Worm (Caenorhabditis elegans): Measurements from ENCODE around the gene npp-8.
"Not testable (repeated sequence)": the region's sequence is repeated elsewhere in the genome, so short reads cannot be mapped to it uniquely, and the experiment has no call there.

The npp-8 gene

DNA sequence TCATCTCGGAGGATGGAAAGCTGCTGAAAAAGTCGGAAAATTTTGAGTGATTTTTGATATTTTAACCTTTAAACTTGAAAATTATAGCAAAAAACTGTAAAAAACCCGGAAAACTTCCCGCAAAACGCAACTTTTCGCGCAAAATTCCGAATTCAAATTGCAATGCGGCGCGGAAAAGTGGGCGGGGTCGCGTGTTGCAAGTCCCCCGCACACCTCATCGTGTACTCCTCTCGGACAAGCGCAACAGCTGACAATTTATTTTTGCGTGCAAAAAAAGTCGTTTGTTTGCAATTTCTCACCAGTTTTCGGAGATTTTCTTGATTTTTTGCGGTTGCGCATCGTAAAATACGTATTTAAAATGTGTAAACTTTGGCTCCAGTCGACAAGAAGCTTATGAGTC lies at the start of gene npp-8:
Gene npp-8 (minus strand): TSS at position 23 of the 400 bp plus-strand sequence.
- TF ChIP-seq unc-62 (GFP tag; optimal IDR thresholded peaks at IDR 0.05) = no peak

DNA sequence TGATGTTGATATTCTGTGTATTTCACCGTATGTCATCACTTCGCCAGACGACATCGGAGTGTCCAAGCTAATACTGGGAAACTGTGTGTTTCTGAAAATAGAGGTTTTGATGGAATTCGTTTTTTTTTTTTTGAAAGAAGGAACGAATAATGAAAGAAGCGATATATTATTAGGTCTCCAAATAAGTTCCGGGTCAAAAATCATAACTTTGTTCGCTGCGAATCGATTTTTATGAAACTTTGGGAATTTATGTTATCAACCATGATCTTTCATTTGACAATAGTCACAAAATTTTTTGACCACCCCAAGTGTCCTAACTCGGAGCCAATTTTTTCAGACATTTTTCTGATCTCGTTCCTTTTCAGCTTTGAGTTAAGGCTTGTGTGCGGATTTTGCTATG lies 49.6 kb upstream of the npp-8 start, which contains the start of gene nhr-274:
Gene nhr-274 (minus strand): TSS at position 101 of the 400 bp plus-strand sequence.
- TF ChIP-seq unc-62 (GFP tag; optimal IDR thresholded peaks at IDR 0.05) = not testable (repeated sequence)

DNA sequence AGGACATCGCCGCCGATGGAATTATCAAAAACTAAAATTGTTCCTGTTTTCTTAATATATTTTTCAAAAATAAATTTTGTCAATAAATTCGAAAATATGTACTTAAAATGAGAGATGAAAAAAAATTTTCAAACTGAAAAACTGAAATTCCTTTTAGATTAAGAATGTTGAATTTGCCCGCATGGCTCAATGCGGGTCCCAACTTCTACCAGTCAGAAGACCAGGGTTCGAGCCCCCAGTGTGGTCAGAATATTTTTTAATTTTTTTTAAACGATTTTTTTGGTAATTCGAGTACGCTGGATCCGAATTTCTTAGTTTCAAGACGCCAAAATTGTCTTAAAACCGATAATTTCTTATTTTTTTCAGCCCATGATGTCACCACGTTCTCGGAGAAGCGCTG lies 41.7 kb upstream of the npp-8 start:
- TF ChIP-seq unc-62 (GFP tag; optimal IDR thresholded peaks at IDR 0.05) = no peak

DNA sequence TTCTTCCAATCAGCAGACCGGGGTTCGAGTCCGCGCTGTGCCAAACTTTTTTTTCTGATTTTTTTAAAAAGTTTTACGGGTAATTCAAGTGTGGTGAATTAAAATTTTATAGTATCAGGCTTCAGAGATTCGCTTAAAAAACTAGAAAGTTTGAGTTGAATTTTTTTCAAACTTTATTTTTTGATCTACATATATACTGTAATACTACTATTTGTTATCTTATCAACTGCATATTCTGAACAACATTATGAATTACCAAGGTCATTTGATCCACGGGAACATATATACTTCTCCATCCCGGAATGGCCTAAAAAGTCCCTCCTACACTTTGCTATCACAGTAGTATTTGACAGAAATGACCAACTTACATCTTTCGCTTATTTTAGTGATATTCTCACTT lies 37.8 kb upstream of the npp-8 start, which contains the start of gene Y41D4B.6:
Gene Y41D4B.6 (plus strand): TSS at position 301 of the 400 bp plus-strand sequence.
- no peak for TF ChIP-seq unc-62 (GFP tag; optimal IDR thresholded peaks at IDR 0.05)

DNA sequence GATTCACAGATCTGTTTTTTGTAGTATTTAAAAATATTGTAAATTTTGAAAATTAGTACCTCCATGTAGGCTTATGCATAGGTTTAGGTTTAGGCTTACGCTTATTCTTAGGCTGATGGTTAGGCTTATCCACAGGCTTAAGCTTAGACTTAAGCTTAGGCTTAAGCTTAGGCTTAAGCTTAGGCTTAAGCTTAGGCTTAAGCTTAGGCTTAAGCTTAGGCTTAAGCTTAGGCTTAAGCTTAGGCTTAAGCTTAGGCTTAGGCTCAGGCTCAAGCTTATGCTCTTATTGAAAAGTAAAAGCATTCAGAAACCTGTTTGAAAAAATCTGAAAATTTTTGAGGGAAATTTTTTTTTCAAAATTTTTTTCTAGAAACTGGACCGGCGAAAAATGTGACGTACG lies 37.0 kb upstream of the npp-8 start:
- TF ChIP-seq unc-62 (GFP tag; optimal IDR thresholded peaks at IDR 0.05) = no peak

DNA sequence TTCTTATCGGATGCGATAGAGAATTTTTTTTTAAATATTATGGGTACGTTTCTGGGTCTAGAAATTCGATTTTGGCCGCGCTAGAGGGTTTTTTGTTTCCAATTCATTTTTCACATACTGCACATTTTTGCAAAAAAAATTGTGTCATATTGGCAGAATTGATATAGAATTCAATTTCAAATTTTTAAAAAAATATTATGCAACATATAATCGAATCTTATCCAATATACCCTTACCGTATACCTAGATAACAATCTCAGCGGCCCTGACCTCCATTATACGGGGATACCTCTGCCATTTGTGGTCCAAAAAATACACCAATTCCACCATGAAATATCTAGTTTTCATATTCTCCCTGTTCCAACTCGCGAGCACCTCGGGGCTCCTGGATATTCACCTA lies 36.0 kb upstream of the npp-8 start, which contains the start of gene cpg-24:
Gene cpg-24 (plus strand): TSS at position 301 of the 400 bp plus-strand sequence.
- TF ChIP-seq unc-62 (GFP tag; optimal IDR thresholded peaks at IDR 0.05) = no peak

DNA sequence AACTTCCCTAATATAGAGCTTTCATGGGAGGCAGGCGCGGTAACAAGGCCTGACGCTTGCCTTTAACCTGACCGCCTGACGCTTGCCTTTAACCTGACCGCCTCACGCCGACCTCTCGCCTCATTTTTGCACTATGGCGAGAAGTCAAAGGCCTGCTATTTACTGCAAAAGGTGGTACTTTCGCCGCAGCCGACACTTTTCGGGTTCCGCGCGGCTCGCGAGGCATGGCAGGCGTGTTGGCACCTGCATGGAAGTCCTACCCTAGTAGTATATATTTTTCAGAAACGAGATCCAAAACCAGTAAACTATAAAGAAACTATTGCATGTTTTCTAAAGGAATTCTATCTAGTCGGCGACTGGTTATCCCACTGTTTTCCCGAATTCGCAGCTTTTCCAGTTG lies 33.1 kb upstream of the npp-8 start:
- TF ChIP-seq unc-62 (GFP tag; optimal IDR thresholded peaks at IDR 0.05) = no peak

DNA sequence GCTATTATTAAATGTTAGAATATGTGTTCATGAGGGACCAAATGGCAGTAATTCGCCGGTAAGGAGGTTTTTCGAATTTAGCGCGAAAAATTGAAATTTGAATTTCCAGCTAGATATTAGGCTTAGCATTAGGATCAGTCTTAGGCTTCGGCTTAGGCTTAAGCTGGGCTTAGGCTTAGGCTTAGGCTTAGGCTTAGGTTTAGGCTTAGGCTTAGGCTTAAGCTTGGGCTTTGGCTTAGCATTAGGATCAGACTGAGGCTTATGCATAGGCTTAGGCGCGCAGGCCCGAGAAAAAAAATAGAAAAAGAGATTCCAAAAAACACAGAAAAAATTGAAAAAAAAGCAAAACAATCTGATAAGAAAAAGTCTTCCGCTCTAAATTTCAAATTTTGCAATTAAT lies 32.7 kb upstream of the npp-8 start:
- no peak for TF ChIP-seq unc-62 (GFP tag; optimal IDR thresholded peaks at IDR 0.05)

DNA sequence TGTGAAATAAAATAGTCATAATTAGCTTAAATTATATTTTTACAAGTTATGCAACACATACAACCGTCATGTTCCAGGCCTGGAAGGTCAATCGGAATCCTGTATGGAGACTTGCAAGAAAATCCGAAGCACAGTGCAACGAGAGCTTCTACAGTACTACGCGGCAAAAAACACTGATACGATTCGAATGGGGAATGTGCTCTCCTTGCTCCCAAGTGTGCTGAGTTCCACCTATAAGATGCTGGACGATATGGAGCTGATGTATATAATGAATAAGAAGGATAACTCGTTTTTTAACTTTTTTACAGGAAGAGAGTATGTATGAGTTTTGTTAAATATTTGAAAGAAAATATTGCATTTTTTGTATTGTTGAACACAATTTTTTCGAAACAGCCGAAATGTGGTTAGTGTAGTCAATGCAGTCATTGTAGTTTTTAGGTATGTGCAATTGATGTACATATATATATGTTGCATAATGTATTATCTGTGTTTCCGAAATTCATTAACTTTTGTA lies 30.8 kb upstream of the npp-8 start, which contains the start of gene nhr-146:
Gene nhr-146 (plus strand): TSS at position 464 of the 514 bp plus-strand sequence.
- TF ChIP-seq unc-62 (GFP tag; optimal IDR thresholded peaks at IDR 0.05) = no peak

DNA sequence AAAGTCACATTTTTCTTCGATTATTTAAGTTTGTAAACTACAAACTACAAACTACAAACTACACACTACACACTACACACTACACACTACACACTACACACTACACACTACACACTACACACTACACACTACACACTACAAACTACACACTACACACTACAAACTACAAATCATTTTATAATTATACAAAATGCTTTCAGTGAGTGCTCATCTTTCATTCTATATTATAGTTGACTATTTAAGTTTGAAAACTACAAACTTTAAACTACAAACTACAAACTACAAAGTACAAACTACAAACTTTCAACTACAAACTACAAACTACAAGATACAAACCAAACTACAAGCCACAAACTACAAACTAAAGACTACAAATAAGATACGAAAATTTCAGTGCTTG lies 28.8 kb upstream of the npp-8 start:
- TF ChIP-seq unc-62 (GFP tag; optimal IDR thresholded peaks at IDR 0.05) = no peak

DNA sequence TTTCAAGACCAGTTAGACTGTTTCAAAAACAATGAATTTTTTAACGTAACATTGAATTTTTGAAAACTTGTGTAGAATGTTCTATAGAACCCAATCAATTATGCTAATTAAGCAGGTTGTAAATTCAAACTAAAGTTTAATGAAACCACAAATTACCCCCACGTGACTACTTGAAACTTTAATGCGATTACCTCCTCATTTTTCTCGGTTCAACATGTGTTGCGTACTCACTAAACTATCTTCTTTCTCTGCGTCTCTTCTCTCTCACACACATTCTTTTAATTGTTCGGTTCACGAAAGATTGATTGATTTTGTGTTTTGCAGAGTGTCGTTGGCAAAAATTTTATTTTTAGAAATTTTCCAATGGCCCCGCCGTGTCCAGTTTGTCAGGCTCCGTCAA lies 28.1 kb upstream of the npp-8 start, which contains the start of gene nhr-87:
Gene nhr-87 (plus strand): TSS at position 318 of the 400 bp plus-strand sequence.
- TF ChIP-seq unc-62 (GFP tag; optimal IDR thresholded peaks at IDR 0.05) = no peak

DNA sequence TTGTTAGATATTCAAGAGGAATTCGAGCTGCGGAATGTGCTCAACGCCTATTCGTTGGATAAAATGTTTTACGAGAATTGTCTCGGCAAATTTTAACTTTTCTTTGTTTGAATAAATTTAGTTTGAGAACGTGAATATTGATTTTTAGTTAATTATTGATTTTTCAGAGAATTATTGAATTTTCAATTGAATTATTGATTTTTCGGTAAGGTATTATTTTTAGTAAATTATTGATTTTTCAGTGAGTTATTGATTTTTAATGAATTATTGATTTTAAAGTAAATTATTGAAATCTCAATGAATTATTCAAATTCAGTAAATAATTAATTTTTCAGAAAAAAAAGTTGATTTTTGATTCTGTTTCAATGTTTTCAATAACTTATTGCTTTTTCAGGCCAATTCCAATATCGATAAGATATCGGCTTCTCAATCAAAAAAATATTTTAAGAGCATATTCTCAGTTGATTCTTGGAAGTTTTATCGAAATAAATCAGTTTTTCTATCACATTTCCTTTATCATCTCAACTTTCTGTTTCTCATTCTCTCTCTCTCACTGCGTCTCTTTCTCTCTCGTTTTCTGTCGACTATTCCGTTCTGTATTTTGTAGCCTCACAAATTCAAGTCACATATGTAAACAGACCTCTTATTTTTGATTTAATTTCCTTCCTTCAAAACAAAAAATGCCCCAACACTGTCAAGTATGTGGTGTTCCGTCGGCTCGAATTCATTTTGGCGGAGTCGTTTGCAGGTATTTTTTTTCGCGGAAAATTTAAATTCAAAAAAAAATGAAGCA lies 24.1 kb upstream of the npp-8 start, which contains the start of gene nhr-92:
Gene nhr-92 (plus strand): TSS at position 576 of the 793 bp plus-strand sequence.
- no peak for TF ChIP-seq unc-62 (GFP tag; optimal IDR thresholded peaks at IDR 0.05)

DNA sequence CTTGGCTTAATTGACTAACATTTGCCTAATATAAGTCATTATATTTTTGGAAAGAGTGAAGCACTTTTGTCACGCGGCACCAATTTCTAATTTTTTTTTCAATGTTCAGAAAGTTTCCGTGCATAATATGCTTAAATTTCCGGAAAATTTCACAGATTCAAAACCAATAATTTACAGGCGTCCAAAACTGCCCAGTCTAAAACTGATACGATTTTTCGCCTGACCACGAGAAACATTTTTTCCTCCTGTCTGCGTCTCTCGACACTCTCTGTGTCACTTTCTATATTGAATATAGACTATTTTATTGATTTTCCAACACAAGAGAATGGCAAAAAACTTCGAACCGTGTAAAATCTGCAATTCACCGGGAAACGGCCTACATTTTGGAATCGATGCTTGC lies 18.0 kb upstream of the npp-8 start, which contains the start of gene nhr-122:
Gene nhr-122 (plus strand): TSS at position 301 of the 400 bp plus-strand sequence.
- TF ChIP-seq unc-62 (GFP tag; optimal IDR thresholded peaks at IDR 0.05) = no peak

DNA sequence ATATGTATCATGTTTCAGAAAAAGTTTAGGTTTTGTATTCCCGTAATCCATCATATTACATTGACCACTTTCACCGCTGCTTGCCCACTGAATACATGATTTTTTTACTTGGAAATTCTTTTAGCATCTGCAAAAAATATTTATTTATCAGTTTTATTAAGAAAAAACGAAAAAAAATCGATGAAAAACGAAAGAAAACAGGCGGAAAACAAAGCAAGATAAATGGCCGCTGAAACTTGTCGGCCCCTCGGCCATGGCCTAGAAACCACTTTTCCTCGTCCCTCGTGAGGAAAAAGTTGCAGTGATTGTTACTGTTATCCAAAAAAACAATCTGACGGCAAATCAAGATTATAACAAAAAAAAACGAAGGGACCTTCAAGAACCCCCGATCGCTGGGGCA lies 14.3 kb upstream of the npp-8 start, which contains the start of gene dsl-3:
Gene dsl-3 (plus strand): TSS at position 301 of the 400 bp plus-strand sequence.
- TF ChIP-seq unc-62 (GFP tag; optimal IDR thresholded peaks at IDR 0.05) = not testable (repeated sequence)

DNA sequence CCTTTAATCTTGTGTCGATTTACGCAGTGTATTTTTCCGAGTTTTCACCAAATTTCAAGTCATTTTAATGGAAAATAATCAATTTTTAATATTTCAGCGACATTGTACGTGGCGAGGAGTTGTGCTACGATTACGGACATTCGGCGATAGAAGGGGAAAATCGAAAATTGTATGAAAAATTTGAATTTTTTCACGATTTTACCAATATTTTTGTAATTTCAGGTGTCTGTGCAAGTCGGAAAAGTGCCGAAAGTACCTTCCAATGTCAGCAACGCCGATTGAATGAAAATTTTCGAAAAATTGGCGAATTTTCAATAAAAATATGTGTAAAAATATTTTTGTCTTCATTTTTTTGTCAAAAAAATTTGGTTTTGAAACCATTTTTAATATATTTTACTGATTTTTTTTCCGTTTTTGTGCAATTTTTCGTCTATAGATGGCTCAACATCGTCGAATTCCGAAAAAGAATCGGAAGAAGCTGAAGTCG lies 9.7 kb upstream of the npp-8 start, which contains the start of gene Y41D4B.11:
Gene Y41D4B.11 (plus strand): TSS at position 437 of the 487 bp plus-strand sequence.
- TF ChIP-seq unc-62 (GFP tag; optimal IDR thresholded peaks at IDR 0.05) = no peak

DNA sequence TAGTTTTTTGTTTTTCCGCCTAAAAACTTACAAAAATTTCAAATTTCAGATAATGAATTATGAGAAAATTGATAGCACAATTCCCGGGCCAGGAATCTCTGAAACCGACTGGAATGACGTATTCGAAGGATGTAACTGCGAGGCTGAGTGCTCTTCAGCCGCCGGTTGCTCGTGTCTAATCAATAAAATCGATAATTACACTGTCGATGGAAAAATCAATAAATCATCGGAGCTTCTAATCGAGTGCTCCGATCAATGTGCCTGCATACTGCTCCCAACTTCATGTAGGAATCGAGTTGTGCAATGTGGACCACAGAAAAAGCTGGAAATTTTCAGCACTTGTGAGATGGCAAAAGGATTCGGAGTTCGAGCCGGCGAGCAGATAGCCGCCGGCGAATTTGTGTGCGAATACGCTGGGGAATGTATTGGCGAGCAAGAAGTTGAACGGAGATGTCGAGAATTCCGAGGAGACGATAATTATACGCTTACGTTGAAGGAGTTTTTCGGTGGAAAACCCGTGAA lies 7.4 kb upstream of the npp-8 start:
- TF ChIP-seq unc-62 (GFP tag; optimal IDR thresholded peaks at IDR 0.05) = no peak
